Worm (Caenorhabditis elegans): ENCODE measurements around the gene F58E6.6.

F58E6.6 gene

ce11 chrV:9752918-9753317 lies at the start of gene F58E6.6:
Gene F58E6.6, minus strand, starts transcription at chrV:9753018.
- no peak for TF ChIP-seq W03F9.2 (tag; optimal IDR thresholded peaks at IDR 0.05)
- TF ChIP-seq dao-5 (tag; optimal IDR thresholded peaks at IDR 0.05): no peak
- no peak for TF ChIP-seq him-1 (tag; optimal IDR thresholded peaks at IDR 0.05)

- TF ChIP-seq him-1 (tag; optimal IDR thresholded peaks at IDR 0.05) (no peak), dao-5 (tag; optimal IDR thresholded peaks at IDR 0.05) (no peak), W03F9.2 (tag; optimal IDR thresholded peaks at IDR 0.05) (no peak)
Measured at ce11 chrV:9801965-9802364, 49.1 kb upstream of the F58E6.6 start, which contains the start of gene F46B6.10. Gene F46B6.10, minus strand, starts transcription at chrV:9802065.

- TF ChIP-seq him-1 (tag; optimal IDR thresholded peaks at IDR 0.05) (no peak), dao-5 (tag; optimal IDR thresholded peaks at IDR 0.05) (no peak), W03F9.2 (tag; optimal IDR thresholded peaks at IDR 0.05) (no peak)
Measured at ce11 chrV:9799076-9799475, 46.3 kb upstream of the F58E6.6 start, which contains the start of gene F46B6.13. Gene F46B6.13, minus strand, starts transcription at chrV:9799176.

ce11 chrV:9798212-9798611 lies 45.4 kb upstream of the F58E6.6 start:
- no peak for TF ChIP-seq dao-5 (tag; optimal IDR thresholded peaks at IDR 0.05)
- no peak for TF ChIP-seq W03F9.2 (tag; optimal IDR thresholded peaks at IDR 0.05)
- no peak for TF ChIP-seq him-1 (tag; optimal IDR thresholded peaks at IDR 0.05)

ce11 chrV:9796562-9796961 lies 43.7 kb upstream of the F58E6.6 start, which contains the start of gene F46B6.9:
Gene F46B6.9, plus strand, starts transcription at chrV:9796862.
- TF ChIP-seq him-1 (tag; optimal IDR thresholded peaks at IDR 0.05): no peak
- TF ChIP-seq dao-5 (tag; optimal IDR thresholded peaks at IDR 0.05): no peak
- no peak for TF ChIP-seq W03F9.2 (tag; optimal IDR thresholded peaks at IDR 0.05)

- TF ChIP-seq him-1 (tag; optimal IDR thresholded peaks at IDR 0.05) (no peak), W03F9.2 (tag; optimal IDR thresholded peaks at IDR 0.05) (no peak), dao-5 (tag; optimal IDR thresholded peaks at IDR 0.05) (no peak)
Measured at ce11 chrV:9796002-9796401, 43.2 kb upstream of the F58E6.6 start.

ce11 chrV:9794997-9795396 lies 42.2 kb upstream of the F58E6.6 start:
- TF ChIP-seq W03F9.2 (tag; optimal IDR thresholded peaks at IDR 0.05): no peak
- no peak for TF ChIP-seq dao-5 (tag; optimal IDR thresholded peaks at IDR 0.05)
- TF ChIP-seq him-1 (tag; optimal IDR thresholded peaks at IDR 0.05): no peak

ce11 chrV:9791332-9791731 lies 38.5 kb upstream of the F58E6.6 start, which contains the start of gene lipl-2:
Gene lipl-2, plus strand, starts transcription at chrV:9791567.
- TF ChIP-seq W03F9.2 (tag; optimal IDR thresholded peaks at IDR 0.05): no peak
- TF ChIP-seq dao-5 (tag; optimal IDR thresholded peaks at IDR 0.05): no peak
- no peak for TF ChIP-seq him-1 (tag; optimal IDR thresholded peaks at IDR 0.05)

- TF ChIP-seq him-1 (tag; optimal IDR thresholded peaks at IDR 0.05): peak; percentile 68
- TF ChIP-seq dao-5 (tag; optimal IDR thresholded peaks at IDR 0.05): no peak
- peak; percentile 96 for TF ChIP-seq W03F9.2 (tag; optimal IDR thresholded peaks at IDR 0.05)
Measured at ce11 chrV:9789657-9790261, 36.9 kb upstream of the F58E6.6 start, which contains the start of gene ztf-7. Gene ztf-7, minus strand, starts transcription at chrV:9789707.

ce11 chrV:9786721-9787131 lies 33.9 kb upstream of the F58E6.6 start, which contains the start of gene F46B6.6:
Gene F46B6.6, minus strand, starts transcription at chrV:9786868.
- TF ChIP-seq W03F9.2 (tag; optimal IDR thresholded peaks at IDR 0.05) (no peak), him-1 (tag; optimal IDR thresholded peaks at IDR 0.05) (no peak), dao-5 (tag; optimal IDR thresholded peaks at IDR 0.05) (no peak)

ce11 chrV:9784215-9784614 lies 31.4 kb upstream of the F58E6.6 start:
- TF ChIP-seq W03F9.2 (tag; optimal IDR thresholded peaks at IDR 0.05) (no peak), him-1 (tag; optimal IDR thresholded peaks at IDR 0.05) (no peak), dao-5 (tag; optimal IDR thresholded peaks at IDR 0.05) (no peak)

- no peak for TF ChIP-seq W03F9.2 (tag; optimal IDR thresholded peaks at IDR 0.05)
- no peak for TF ChIP-seq him-1 (tag; optimal IDR thresholded peaks at IDR 0.05)
- TF ChIP-seq dao-5 (tag; optimal IDR thresholded peaks at IDR 0.05): no peak
Measured at ce11 chrV:9782969-9783368, 30.2 kb upstream of the F58E6.6 start, which contains the start of gene F46B6.5. Gene F46B6.5, minus strand, starts transcription at chrV:9783069.

ce11 chrV:9782045-9782444 lies 29.2 kb upstream of the F58E6.6 start:
- no peak for TF ChIP-seq dao-5 (tag; optimal IDR thresholded peaks at IDR 0.05)

- TF ChIP-seq W03F9.2 (tag; optimal IDR thresholded peaks at IDR 0.05) (no peak), him-1 (tag; optimal IDR thresholded peaks at IDR 0.05) (no peak), dao-5 (tag; optimal IDR thresholded peaks at IDR 0.05) (no peak)
Measured at ce11 chrV:9779418-9779817, 26.6 kb upstream of the F58E6.6 start, which contains the start of gene F46B6.4. Gene F46B6.4, minus strand, starts transcription at chrV:9779518.

ce11 chrV:9777645-9778044 lies 24.8 kb upstream of the F58E6.6 start, which contains the start of gene smg-4:
Gene smg-4, minus strand, starts transcription at chrV:9777745.
- TF ChIP-seq dao-5 (tag; optimal IDR thresholded peaks at IDR 0.05) (no peak), him-1 (tag; optimal IDR thresholded peaks at IDR 0.05) (no peak), W03F9.2 (tag; optimal IDR thresholded peaks at IDR 0.05) (no peak)

Data from whole organism, L4/young adult.